Fruit fly (Drosophila melanogaster): ENCODE data around the gene CG12723.

CG12723 gene

dm6 chrX:13145858-13146257 lies 45.8 kb downstream of the CG12723 start:
- TF ChIP-seq pan (optimal IDR thresholded peaks at IDR 0.05) (no peak), psq (optimal IDR thresholded peaks at IDR 0.05) (no peak), CG8478 (optimal IDR thresholded peaks at IDR 0.05) (no peak), usp (GFP tag; optimal IDR thresholded peaks at IDR 0.05) (no peak), EcR (GFP tag; optimal IDR thresholded peaks at IDR 0.05) (no peak), Dll (optimal IDR thresholded peaks at IDR 0.05) (no peak)

DNA sequence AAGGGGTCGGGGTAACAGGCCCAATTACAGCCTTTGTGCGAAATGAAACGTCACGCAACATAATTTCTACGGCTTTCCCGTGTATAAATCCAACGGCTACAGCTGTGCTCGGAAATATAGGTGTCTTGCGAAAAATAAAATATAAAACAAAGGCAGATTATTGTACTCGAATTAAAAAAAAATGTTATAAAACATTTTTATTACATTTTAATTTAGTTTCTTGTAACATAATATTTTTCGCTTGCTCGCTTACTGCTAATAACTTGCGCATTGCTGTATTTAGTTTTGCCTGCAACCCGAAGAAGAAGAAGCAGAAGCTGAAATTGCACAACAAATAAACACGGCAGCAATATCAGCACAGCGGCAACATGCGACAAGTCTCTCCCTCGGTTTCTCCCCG lies 48.6 kb downstream of the CG12723 start:
- TF ChIP-seq CG8478 (optimal IDR thresholded peaks at IDR 0.05) (no peak), usp (GFP tag; optimal IDR thresholded peaks at IDR 0.05) (no peak), psq (optimal IDR thresholded peaks at IDR 0.05) (no peak), Dll (optimal IDR thresholded peaks at IDR 0.05) (no peak), EcR (GFP tag; optimal IDR thresholded peaks at IDR 0.05) (no peak), pan (optimal IDR thresholded peaks at IDR 0.05) (no peak)
